Fruit fly (Drosophila melanogaster) whole organism, adult: Measurements from ENCODE around the gene dor.

ENCODE experiments used
- CG11617 ChIP-seq: fragments of 200-800 bp; sonication (Bioruptor generic); optimal IDR thresholded peaks from 2 replicates; lab custom pipeline; 2017; ENCODE audit warnings: mild to moderate bottlenecking, missing biosample characterization, missing genetic modification reagents, missing genetic modification characterization
- CG12768 ChIP-seq: fragments of 200-800 bp; sonication (Bioruptor generic); optimal IDR thresholded peaks from 2 replicates; lab custom pipeline; 2017; ENCODE audit warnings: missing biosample characterization, missing genetic modification characterization, mild to moderate bottlenecking, moderate library complexity, missing genetic modification reagents
- CG14711 ChIP-seq: fragments of 200-800 bp; sonication (Bioruptor generic); optimal IDR thresholded peaks from 2 replicates; lab custom pipeline; 2018; ENCODE audit warnings: missing biosample characterization, mild to moderate bottlenecking, missing genetic modification characterization, moderate library complexity
- CG1620 ChIP-seq: fragments of 200-800 bp; sonication (Bioruptor generic); optimal IDR thresholded peaks from 2 replicates; lab custom pipeline; 2016; ENCODE audit warnings: missing biosample characterization, missing genetic modification characterization
- CG33017 ChIP-seq: fragments of 200-800 bp; sonication (Bioruptor generic); optimal IDR thresholded peaks from 2 replicates; lab custom pipeline; 2018; ENCODE audit warnings: missing biosample characterization, mild to moderate bottlenecking, missing genetic modification characterization, moderate library complexity
- CG5204 ChIP-seq: fragments of 200-800 bp; sonication (Bioruptor generic); optimal IDR thresholded peaks from 2 replicates; lab custom pipeline; 2016; ENCODE audit warnings: missing biosample characterization, missing genetic modification characterization
- CG7045 ChIP-seq: fragments of 200-800 bp; sonication (Bioruptor generic); optimal IDR thresholded peaks from 2 replicates; lab custom pipeline; 2017; ENCODE audit warnings: missing biosample characterization, mild to moderate bottlenecking, missing genetic modification characterization
- CG7101 ChIP-seq: fragments of 200-800 bp; sonication (Bioruptor generic); optimal IDR thresholded peaks from 2 replicates; lab custom pipeline; 2018; ENCODE audit warnings: missing biosample characterization, mild to moderate bottlenecking, missing genetic modification characterization, moderate library complexity
- Clk ChIP-seq: fragments of 200-800 bp; sonication (Bioruptor generic); optimal IDR thresholded peaks from 2 replicates; lab custom pipeline; 2017; ENCODE audit warnings: missing biosample characterization, missing genetic modification characterization
- Crg-1 ChIP-seq: fragments of 200-800 bp; sonication (Bioruptor generic); optimal IDR thresholded peaks from 2 replicates; lab custom pipeline; 2016; ENCODE audit warnings: missing biosample characterization, missing genetic modification characterization
- Hr96 ChIP-seq: fragments of 200-800 bp; sonication (Bioruptor generic); optimal IDR thresholded peaks from 2 replicates; lab custom pipeline; 2016; ENCODE audit warnings: missing biosample characterization, missing genetic modification characterization
- Mnt ChIP-seq: fragments of 200-800 bp; sonication (Bioruptor generic); optimal IDR thresholded peaks from 2 replicates; lab custom pipeline; 2016; ENCODE audit warnings: missing biosample characterization, mild to moderate bottlenecking, missing genetic modification characterization
- bab1 ChIP-seq: fragments of 200-800 bp; sonication (Bioruptor generic); optimal IDR thresholded peaks from 3 replicates; lab custom pipeline; 2019; ENCODE audit warnings: missing biosample characterization, mild to moderate bottlenecking, missing genetic modification characterization, moderate library complexity
- cic ChIP-seq: fragments of 200-800 bp; sonication (Bioruptor generic); optimal IDR thresholded peaks from 2 replicates; lab custom pipeline; 2017; ENCODE audit warnings: missing biosample characterization, mild to moderate bottlenecking, missing genetic modification characterization, moderate library complexity
- cnc ChIP-seq, 2 experiments: fragments of >200 bp; optimal IDR thresholded peaks; 2 replicates each; lab custom pipeline; 2017
- kay ChIP-seq: fragments of 200-800 bp; sonication (Bioruptor generic); peaks from one replicate; lab custom pipeline; 2016; ENCODE audit warnings: missing biosample characterization, missing genetic modification characterization, borderline replicate concordance
- ovo ChIP-seq: fragments of 200-800 bp; sonication (Bioruptor generic); optimal IDR thresholded peaks from 2 replicates; lab custom pipeline; 2016; ENCODE audit warnings: missing biosample characterization, missing genetic modification characterization
- pad ChIP-seq: fragments of 200-800 bp; sonication (Bioruptor generic); optimal IDR thresholded peaks from 3 replicates; lab custom pipeline; 2017; ENCODE audit warnings: missing biosample characterization, missing genetic modification characterization, mild to moderate bottlenecking, moderate library complexity, missing genetic modification reagents
- tj ChIP-seq: fragments of 200-800 bp; sonication (Bioruptor generic); optimal IDR thresholded peaks from 3 replicates; lab custom pipeline; 2017; ENCODE audit warnings: missing biosample characterization, mild to moderate bottlenecking, missing genetic modification characterization, moderate library complexity
- toe ChIP-seq: fragments of 200-800 bp; sonication (Bioruptor generic); optimal IDR thresholded peaks from 2 replicates; lab custom pipeline; 2016; ENCODE audit warnings: missing biosample characterization, missing genetic modification characterization

Gene dor

DNA sequence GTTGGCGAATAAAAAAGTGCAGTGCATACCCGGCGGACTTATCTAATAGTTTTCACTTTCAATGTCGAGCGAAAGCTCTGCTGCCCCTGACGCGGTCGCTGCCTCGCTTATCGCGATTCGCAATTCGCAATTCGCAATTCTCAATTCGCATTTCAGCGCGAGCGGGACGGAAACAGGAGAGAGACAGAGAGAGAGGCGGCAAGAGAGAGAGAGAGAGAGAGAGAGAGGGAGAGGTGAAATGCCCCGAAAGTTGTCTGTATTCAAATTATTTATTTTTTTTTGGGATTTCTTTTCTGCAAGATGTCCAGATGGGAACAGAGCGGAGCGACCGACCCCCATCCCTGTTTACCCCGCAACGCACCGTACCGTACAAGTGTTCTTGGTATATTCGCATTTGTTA, 41.7 kb upstream of the dor start:
- TF ChIP-seq Mnt (GFP tag; lab: Kevin White, UChicago) (no peak), CG1620 (no peak), cic (no peak), toe (GFP tag; lab: Kevin White, UChicago) (no peak), tj (no peak), CG7101 (no peak), pad (GFP tag; lab: Kevin White, UChicago) (no peak), Clk (no peak), CG14711 (tag; lab: Kevin White, UChicago) (no peak), bab1 (GFP tag; lab: Kevin White, UChicago) (no peak), CG7045 (GFP tag; lab: Kevin White, UChicago) (no peak)

DNA sequence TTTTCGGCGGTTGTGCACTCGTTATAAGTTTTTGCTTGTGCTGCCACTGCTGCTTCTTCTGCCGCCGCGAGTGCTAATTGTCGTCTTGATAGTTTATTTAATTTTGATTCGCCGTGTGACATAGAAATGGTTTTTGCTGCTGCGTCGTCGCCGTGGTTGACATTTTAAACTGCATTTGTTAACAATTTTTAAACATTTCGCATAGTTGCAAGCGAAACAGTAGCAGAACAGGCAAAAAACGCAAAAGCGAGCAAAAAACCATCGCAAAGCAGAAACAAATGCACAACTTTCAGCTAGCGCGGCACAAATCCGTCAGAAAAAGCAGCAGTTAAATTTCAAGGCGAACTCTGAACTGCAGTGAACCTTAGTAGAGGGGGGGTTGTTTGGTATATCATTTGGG, 41.2 kb upstream of the dor start:
- TF ChIP-seq tj: peak; percentile 96
- TF ChIP-seq Hr96 (GFP tag; lab: Kevin White, UChicago): no peak

DNA sequence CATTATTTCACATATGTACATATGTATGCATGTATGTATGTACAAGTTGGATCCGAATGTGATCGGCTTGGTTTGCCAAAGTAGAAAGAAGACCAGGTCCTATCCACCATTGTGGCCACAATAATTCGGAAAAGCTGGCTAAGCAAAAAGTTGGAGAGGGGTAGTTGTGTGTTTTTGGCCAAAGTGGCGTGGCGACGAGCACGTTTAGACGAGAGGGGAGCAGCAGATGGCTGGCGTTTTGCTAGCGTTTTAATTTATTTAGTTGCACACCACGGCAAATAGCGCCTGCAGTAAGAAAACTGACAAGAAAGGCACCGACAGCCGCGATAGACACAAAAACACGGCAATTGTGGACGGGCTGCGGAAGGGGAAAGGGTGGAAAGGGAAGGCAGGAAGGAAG, 39.7 kb upstream of the dor start:
- TF ChIP-seq pad (GFP tag; lab: Kevin White, UChicago) (peak; percentile 13), CG1620 (no peak), toe (GFP tag; lab: Kevin White, UChicago) (no peak), ovo (GFP tag; lab: Kevin White, UChicago) (no peak), tj (peak; percentile 97), Hr96 (GFP tag; lab: Kevin White, UChicago) (no peak), bab1 (GFP tag; lab: Kevin White, UChicago) (no peak), Clk (no peak), kay (GFP tag; lab: Kevin White, UChicago) (no peak), CG7101 (no peak), Crg-1 (GFP tag; lab: Kevin White, UChicago) (no peak)

DNA sequence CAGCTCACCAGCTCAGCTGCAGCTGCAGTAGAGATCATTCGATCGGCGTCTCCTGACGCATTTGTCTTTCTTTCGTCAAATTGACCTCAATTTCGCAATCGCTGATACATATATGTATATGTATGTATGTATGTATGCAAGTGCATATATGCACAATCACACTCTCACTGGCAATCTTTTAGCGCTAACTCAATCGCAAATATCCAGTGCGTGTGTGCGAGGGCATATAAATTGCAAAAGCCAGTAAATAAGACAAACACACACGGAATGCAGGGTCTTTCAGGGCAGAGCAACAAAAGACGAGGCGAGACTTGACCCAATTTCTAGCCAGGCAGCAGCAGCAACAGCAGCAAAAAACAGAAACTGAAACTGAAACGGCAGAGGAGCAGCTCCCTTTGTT, 37.3 kb upstream of the dor start:
- TF ChIP-seq CG7045 (GFP tag; lab: Kevin White, UChicago) (no peak), pad (GFP tag; lab: Kevin White, UChicago) (no peak), CG7101 (no peak), Crg-1 (GFP tag; lab: Kevin White, UChicago) (no peak), cnc (optimal IDR thresholded peaks at IDR 0.05; lab: Kevin White, UChicago) (no peak), cic (no peak), tj (no peak), CG12768 (GFP tag; lab: Kevin White, UChicago) (no peak), Clk (no peak), CG5204 (no peak), bab1 (GFP tag; lab: Kevin White, UChicago) (no peak)

DNA sequence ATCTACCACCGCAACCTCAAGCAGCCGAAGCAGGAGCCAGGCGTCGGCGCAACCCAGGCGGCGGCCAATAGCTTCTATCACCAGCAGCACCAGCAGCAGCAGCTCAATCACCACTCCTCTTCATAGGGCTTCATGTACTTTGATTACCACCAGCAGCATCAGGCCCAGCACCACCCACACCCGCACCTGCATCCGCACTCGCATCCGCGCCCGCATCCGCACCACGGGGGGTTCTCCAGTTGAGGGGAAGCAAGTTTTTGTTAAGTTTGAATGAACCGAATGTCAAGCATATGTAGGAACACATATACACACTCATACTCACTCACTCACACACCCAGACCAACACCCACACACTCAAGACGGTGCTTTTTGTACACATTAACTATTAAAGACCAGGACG, 21.2 kb upstream of the dor start:
- TF ChIP-seq CG12768 (GFP tag; lab: Kevin White, UChicago) (no peak), cnc (optimal IDR thresholded peaks at IDR 0.05; lab: Kevin White, UChicago) (no peak), tj (no peak), Mnt (GFP tag; lab: Kevin White, UChicago) (no peak), toe (GFP tag; lab: Kevin White, UChicago) (no peak), pad (GFP tag; lab: Kevin White, UChicago) (no peak), Clk (no peak), bab1 (GFP tag; lab: Kevin White, UChicago) (no peak), Hr96 (GFP tag; lab: Kevin White, UChicago) (no peak)

DNA sequence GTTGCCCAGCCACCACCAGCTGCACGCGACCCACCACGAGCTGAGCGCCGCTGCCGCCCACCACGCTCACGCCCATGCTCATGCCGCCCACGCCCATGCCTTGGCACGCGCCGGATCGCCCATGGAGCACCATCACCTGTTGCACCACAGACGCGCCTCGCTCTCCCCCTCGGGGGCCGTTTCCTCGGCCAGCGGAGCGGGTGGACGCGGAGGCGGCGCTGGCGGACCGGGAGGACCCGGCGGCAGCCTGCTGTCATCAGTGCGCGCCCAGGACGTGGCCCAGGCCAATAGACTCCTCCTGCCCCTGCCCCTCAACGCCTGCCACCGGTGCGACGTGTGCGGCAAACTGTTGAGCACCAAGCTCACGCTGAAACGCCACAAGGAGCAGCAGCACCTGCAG, 17.0 kb upstream of the dor start:
- TF ChIP-seq CG7045 (GFP tag; lab: Kevin White, UChicago) (no peak), Hr96 (GFP tag; lab: Kevin White, UChicago) (no peak), CG12768 (GFP tag; lab: Kevin White, UChicago) (no peak), pad (GFP tag; lab: Kevin White, UChicago) (no peak), CG33017 (tag; lab: Kevin White, UChicago) (no peak), Mnt (GFP tag; lab: Kevin White, UChicago) (no peak), ovo (GFP tag; lab: Kevin White, UChicago) (no peak), cnc (optimal IDR thresholded peaks at IDR 0.05; lab: Kevin White, UChicago) (no peak), CG14711 (tag; lab: Kevin White, UChicago) (no peak), Crg-1 (GFP tag; lab: Kevin White, UChicago) (no peak), toe (GFP tag; lab: Kevin White, UChicago) (no peak)

DNA sequence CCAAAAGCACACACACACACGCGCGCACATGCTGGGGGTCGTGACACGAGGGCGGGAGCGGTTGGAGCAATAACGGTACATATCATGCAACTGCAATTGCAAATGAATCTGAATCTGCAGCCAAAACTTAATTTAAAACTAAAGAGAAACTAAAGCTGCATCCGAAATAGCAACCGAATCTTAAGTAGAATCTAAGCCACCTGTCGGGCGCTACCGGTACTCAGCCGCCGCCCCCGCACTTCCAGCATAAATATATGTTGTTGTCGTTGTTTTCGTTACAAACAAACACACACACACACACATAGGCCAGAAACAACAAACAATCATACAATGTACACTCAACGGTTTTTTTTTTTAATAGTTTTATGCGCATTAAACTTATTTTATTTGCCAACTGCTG, 4.6 kb upstream of the dor start:
- no peak for TF ChIP-seq CG5204
- TF ChIP-seq CG7101: no peak
- no peak for TF ChIP-seq CG33017 (tag; lab: Kevin White, UChicago)
- TF ChIP-seq CG1620: no peak
- TF ChIP-seq ovo (GFP tag; lab: Kevin White, UChicago): no peak
- no peak for TF ChIP-seq CG11617 (GFP tag; lab: Kevin White, UChicago)
- TF ChIP-seq CG12768 (GFP tag; lab: Kevin White, UChicago): no peak
- TF ChIP-seq CG7045 (GFP tag; lab: Kevin White, UChicago): no peak
- TF ChIP-seq cic: no peak
- no peak for TF ChIP-seq pad (GFP tag; lab: Kevin White, UChicago)
- TF ChIP-seq Crg-1 (GFP tag; lab: Kevin White, UChicago): no peak
- no peak for TF ChIP-seq cnc (optimal IDR thresholded peaks at IDR 0.05; lab: Kevin White, UChicago)
- no peak for TF ChIP-seq bab1 (GFP tag; lab: Kevin White, UChicago)
- TF ChIP-seq Hr96 (GFP tag; lab: Kevin White, UChicago): no peak
- TF ChIP-seq tj: no peak
- TF ChIP-seq kay (GFP tag; lab: Kevin White, UChicago): no peak
- no peak for TF ChIP-seq toe (GFP tag; lab: Kevin White, UChicago)
- no peak for TF ChIP-seq Mnt (GFP tag; lab: Kevin White, UChicago)
